Worm (Caenorhabditis elegans) whole organism, mixed stage, embryonic: Measurements from ENCODE around the gene mrps-16.
A peak's percentile ranks its signal among the peaks of the same experiment; 100 is the strongest.

Experiments used
- M03D4.4 ChIP-seq: sonication (generic microtip); optimal IDR thresholded peaks from 2 replicates; lab custom pipeline; 2017; ENCODE audit warnings: mild to moderate bottlenecking, missing genetic modification characterization, missing compliant biosample characterization
- bed-3 ChIP-seq: fragments of 200-800 bp; sonication (Bioruptor generic); optimal IDR thresholded peaks from 3 replicates; lab custom pipeline; 2018; ENCODE audit warnings: mild to moderate bottlenecking, missing genetic modification characterization, moderate library complexity, missing compliant biosample characterization
- blmp-1 ChIP-seq: fragments of 150-350 bp; optimal IDR thresholded peaks from 2 replicates; lab custom pipeline; 2014; ENCODE audit warnings: missing biosample characterization, missing genetic modification characterization
- ceh-39 ChIP-seq: fragments of 150-350 bp; optimal IDR thresholded peaks from 2 replicates; lab custom pipeline; 2014; ENCODE audit warnings: missing biosample characterization, missing genetic modification characterization
- ceh-43 ChIP-seq: fragments of 200-800 bp; sonication (Bioruptor generic); optimal IDR thresholded peaks from 2 replicates; lab custom pipeline; 2018; ENCODE audit warnings: mild to moderate bottlenecking, missing genetic modification characterization, moderate library complexity, missing compliant biosample characterization
- ceh-83 ChIP-seq: fragments of 200-800 bp; sonication (Bioruptor generic); optimal IDR thresholded peaks from 2 replicates; lab custom pipeline; 2018; ENCODE audit warnings: mild to moderate bottlenecking, missing genetic modification characterization, missing compliant biosample characterization
- ces-1 ChIP-seq: fragments of 150-350 bp; optimal IDR thresholded peaks from 2 replicates; lab custom pipeline; 2014; ENCODE audit warnings: missing biosample characterization, missing genetic modification reagents, missing genetic modification characterization
- cnd-1 ChIP-seq: fragments of 200-800 bp; sonication (Bioruptor generic); optimal IDR thresholded peaks from 2 replicates; lab custom pipeline; 2018; ENCODE audit warnings: mild to moderate bottlenecking, missing genetic modification characterization, missing compliant biosample characterization
- drap-1 ChIP-seq: fragments of 200-800 bp; sonication (Bioruptor generic); optimal IDR thresholded peaks from 3 replicates; lab custom pipeline; 2018; ENCODE audit warnings: mild to moderate bottlenecking, missing genetic modification characterization, missing compliant biosample characterization
- elt-1 ChIP-seq: sonication (generic microtip); optimal IDR thresholded peaks from 2 replicates; lab custom pipeline; 2017; ENCODE audit warnings: missing genetic modification characterization, mild to moderate bottlenecking, missing compliant biosample characterization, antibody characterized with exemption, moderate library complexity, borderline replicate concordance; ENCODE audit not compliant: insufficient read depth
- elt-3 ChIP-seq: fragments of 150-350 bp; optimal IDR thresholded peaks from 2 replicates; lab custom pipeline; 2014; ENCODE audit warnings: missing biosample characterization, missing genetic modification characterization
- flh-1 ChIP-seq: fragments of 200-800 bp; sonication (Bioruptor generic); optimal IDR thresholded peaks from 2 replicates; lab custom pipeline; 2018; ENCODE audit warnings: mild to moderate bottlenecking, missing genetic modification characterization, moderate library complexity, missing compliant biosample characterization
- hlh-1 ChIP-seq: fragments of 150-350 bp; optimal IDR thresholded peaks from 2 replicates; lab custom pipeline; 2014; ENCODE audit warnings: missing biosample characterization, missing genetic modification reagents, missing genetic modification characterization
- lin-13 ChIP-seq: fragments of 150-350 bp; optimal IDR thresholded peaks from 2 replicates; lab custom pipeline; 2014; ENCODE audit warnings: missing biosample characterization, missing genetic modification characterization
- lin-32 ChIP-seq: fragments of 200-800 bp; sonication (Bioruptor generic); optimal IDR thresholded peaks from 2 replicates; lab custom pipeline; 2018; ENCODE audit warnings: mild to moderate bottlenecking, missing genetic modification characterization, missing compliant biosample characterization
- lsy-2 ChIP-seq: fragments of 150-350 bp; optimal IDR thresholded peaks from 2 replicates; lab custom pipeline; 2014; ENCODE audit warnings: missing biosample characterization, missing genetic modification characterization
- mab-5 ChIP-seq: fragments of 150-350 bp; optimal IDR thresholded peaks from 2 replicates; lab custom pipeline; 2014; ENCODE audit warnings: missing biosample characterization, missing genetic modification characterization
- mep-1 ChIP-seq: fragments of 150-350 bp; optimal IDR thresholded peaks from 2 replicates; lab custom pipeline; 2017; ENCODE audit warnings: missing biosample characterization, missing genetic modification reagents, missing genetic modification characterization, inconsistent platforms
- mls-2 ChIP-seq: sonication (generic microtip); optimal IDR thresholded peaks from 2 replicates; lab custom pipeline; 2016; ENCODE audit warnings: mild to moderate bottlenecking, missing genetic modification characterization, moderate library complexity, missing compliant biosample characterization
- nhr-12 ChIP-seq: fragments of 150-350 bp; optimal IDR thresholded peaks from 2 replicates; lab custom pipeline; 2014; ENCODE audit warnings: missing biosample characterization, missing genetic modification characterization
- nhr-2 ChIP-seq: fragments of 150-350 bp; optimal IDR thresholded peaks from 2 replicates; lab custom pipeline; 2014; ENCODE audit warnings: missing biosample characterization, missing genetic modification characterization
- nhr-237 ChIP-seq: fragments of 150-350 bp; optimal IDR thresholded peaks from 2 replicates; lab custom pipeline; 2014; ENCODE audit warnings: missing biosample characterization, missing genetic modification characterization
- nhr-28 ChIP-seq: fragments of 150-350 bp; optimal IDR thresholded peaks from 2 replicates; lab custom pipeline; 2014; ENCODE audit warnings: missing biosample characterization, missing genetic modification characterization
- nhr-76 ChIP-seq: sonication (generic microtip); optimal IDR thresholded peaks from 2 replicates; lab custom pipeline; 2017; ENCODE audit warnings: missing biosample characterization, missing genetic modification characterization
- snpc-4 ChIP-seq: fragments of 150-350 bp; optimal IDR thresholded peaks from 2 replicates; lab custom pipeline; 2014; ENCODE audit warnings: missing biosample characterization, missing genetic modification characterization
- tbx-8 ChIP-seq: fragments of 200-800 bp; sonication (Bioruptor generic); optimal IDR thresholded peaks from 2 replicates; lab custom pipeline; 2018; ENCODE audit warnings: mild to moderate bottlenecking, missing genetic modification characterization, moderate library complexity, missing compliant biosample characterization
- unc-120 ChIP-seq: sonication (generic microtip); optimal IDR thresholded peaks from 2 replicates; lab custom pipeline; 2017; ENCODE audit warnings: missing genetic modification characterization, missing compliant biosample characterization; ENCODE audit not compliant: poor library complexity, severe bottlenecking
- unc-39 ChIP-seq: fragments of 150-350 bp; optimal IDR thresholded peaks from 2 replicates; lab custom pipeline; 2014; ENCODE audit warnings: missing biosample characterization, missing genetic modification characterization
- unc-62 ChIP-seq: fragments of 150-350 bp; optimal IDR thresholded peaks from 2 replicates; lab custom pipeline; 2014; ENCODE audit warnings: missing biosample characterization, missing genetic modification reagents, missing genetic modification characterization

mrps-16 gene

ce11 chrII:5447381-5447780 lies 26.8 kb upstream of the mrps-16 start, which contains the start of gene cex-1:
cex-1 (plus strand) TSS chrII:5447681.
- TF ChIP-seq cnd-1 (tag; lab: Kevin White, UChicago), result no peak
- no peak for TF ChIP-seq unc-120
- no peak for TF ChIP-seq mab-5
- no peak for TF ChIP-seq ceh-43 (GFP tag; lab: Kevin White, UChicago)

ce11 chrII:5449219-5449618 lies 25.0 kb upstream of the mrps-16 start:
- TF ChIP-seq hlh-1 (tag; lab: Kevin White, UChicago), result peak; percentile 87
- TF ChIP-seq unc-62, result peak; percentile 8
- TF ChIP-seq snpc-4 (tag; lab: Kevin White, UChicago), result no peak
- TF ChIP-seq unc-39 (tag; lab: Kevin White, UChicago), result no peak

ce11 chrII:5449620-5450019 lies 24.6 kb upstream of the mrps-16 start:
- TF ChIP-seq M03D4.4 (tag; lab: Kevin White, UChicago) (no peak), lin-13 (tag; lab: Kevin White, UChicago) (no peak), flh-1 (no peak), mep-1 (no peak), lsy-2 (no peak), nhr-237 (tag; lab: Kevin White, UChicago) (no peak), elt-3 (tag; lab: Kevin White, UChicago) (no peak), elt-1 (no peak), bed-3 (GFP tag; lab: Kevin White, UChicago) (no peak), tbx-8 (no peak), drap-1 (GFP tag; lab: Kevin White, UChicago) (no peak), unc-62 (no peak), nhr-12 (tag; lab: Kevin White, UChicago) (no peak), mls-2 (no peak), mab-5 (no peak), unc-120 (no peak), unc-39 (tag; lab: Kevin White, UChicago) (no peak), nhr-76 (tag; lab: Kevin White, UChicago) (no peak)

ce11 chrII:5451278-5451677 lies 22.9 kb upstream of the mrps-16 start:
- TF ChIP-seq hlh-1 (tag; lab: Kevin White, UChicago) (no peak), nhr-76 (tag; lab: Kevin White, UChicago) (no peak), blmp-1 (tag; lab: Kevin White, UChicago) (no peak), bed-3 (GFP tag; lab: Kevin White, UChicago) (no peak)

ce11 chrII:5453547-5453946 lies 20.6 kb upstream of the mrps-16 start, which contains the start of gene dhs-5:
dhs-5 (plus strand) TSS chrII:5453847.
- TF ChIP-seq flh-1 (no peak), nhr-28 (tag; lab: Kevin White, UChicago) (no peak), nhr-2 (tag; lab: Kevin White, UChicago) (no peak), snpc-4 (tag; lab: Kevin White, UChicago) (no peak), lin-13 (tag; lab: Kevin White, UChicago) (no peak), lin-32 (no peak), mep-1 (no peak), ceh-83 (GFP tag; lab: Kevin White, UChicago) (no peak), ces-1 (GFP tag; lab: Kevin White, UChicago) (no peak), blmp-1 (tag; lab: Kevin White, UChicago) (no peak), nhr-76 (tag; lab: Kevin White, UChicago) (no peak), nhr-237 (tag; lab: Kevin White, UChicago) (no peak), mab-5 (no peak), hlh-1 (tag; lab: Kevin White, UChicago) (no peak), drap-1 (GFP tag; lab: Kevin White, UChicago) (no peak), ceh-43 (GFP tag; lab: Kevin White, UChicago) (no peak), ceh-39 (no peak)

ce11 chrII:5455650-5456355 lies 18.4 kb upstream of the mrps-16 start, which contains the start of gene daz-1:
daz-1 (plus strand) TSS chrII:5456305.
- TF ChIP-seq snpc-4 (tag; lab: Kevin White, UChicago), result no peak
